Fruit fly (Drosophila melanogaster) whole organism, prepupa: ENCODE measurements around the gene unc-13-4A.

Experiments used
- CG10669 ChIP-seq: fragments of 200-800 bp; sonication (Bioruptor generic); optimal IDR thresholded peaks from 3 replicates; lab custom pipeline; 2018; ENCODE audit warnings: missing biosample characterization, mild to moderate bottlenecking, missing genetic modification characterization, moderate library complexity
- CG11294 ChIP-seq: fragments of 200-800 bp; sonication (Bioruptor generic); IDR thresholded peaks from 2 replicates; pipeline ENCODE4 v1.3.6; 2022; ENCODE audit warnings: missing biosample characterization, missing genetic modification characterization
- CG11762 ChIP-seq: fragments of 200-800 bp; sonication (Bioruptor generic); optimal IDR thresholded peaks from 3 replicates; lab custom pipeline; 2016; ENCODE audit warnings: missing biosample characterization, missing genetic modification characterization; ENCODE audit not compliant: insufficient read depth
- CG11902 ChIP-seq: fragments of 200-800 bp; sonication (Bioruptor generic); optimal IDR thresholded peaks from 3 replicates; lab custom pipeline; 2016; ENCODE audit warnings: missing biosample characterization, missing genetic modification characterization
- CG15336 ChIP-seq: fragments of 200-800 bp; sonication (Bioruptor generic); IDR thresholded peaks from 2 replicates; pipeline ENCODE4 v1.3.6; 2022; ENCODE audit warnings: missing biosample characterization, missing genetic modification characterization
- CG1621 ChIP-seq: fragments of 200-800 bp; sonication (Bioruptor generic); optimal IDR thresholded peaks from 3 replicates; lab custom pipeline; 2018; ENCODE audit warnings: missing biosample characterization, mild to moderate bottlenecking, missing genetic modification characterization
- CG31627 ChIP-seq: fragments of 200-800 bp; sonication (Bioruptor generic); optimal IDR thresholded peaks from 3 replicates; lab custom pipeline; 2016; ENCODE audit warnings: missing biosample characterization, missing genetic modification characterization
- CG32006 ChIP-seq: fragments of 200-800 bp; sonication (Bioruptor generic); optimal IDR thresholded peaks from 3 replicates; lab custom pipeline; 2017; ENCODE audit warnings: missing biosample characterization, mild to moderate bottlenecking, missing genetic modification characterization
- CG34406 ChIP-seq: fragments of 200-800 bp; sonication (Bioruptor generic); optimal IDR thresholded peaks from 3 replicates; lab custom pipeline; 2016; ENCODE audit warnings: missing biosample characterization, missing genetic modification characterization
- CG3919 ChIP-seq: fragments of 200-800 bp; sonication (Bioruptor generic); optimal IDR thresholded peaks from 3 replicates; lab custom pipeline; 2016; ENCODE audit warnings: missing biosample characterization, missing genetic modification characterization
- CG4318 ChIP-seq: fragments of 200-800 bp; sonication (Bioruptor generic); optimal IDR thresholded peaks from 3 replicates; lab custom pipeline; 2017; ENCODE audit warnings: missing biosample characterization, mild to moderate bottlenecking, missing genetic modification characterization
- CG6163 ChIP-seq: fragments of 200-800 bp; sonication (Bioruptor generic); IDR thresholded peaks from 3 replicates; pipeline ENCODE4 v1.3.6; 2022; ENCODE audit warnings: missing biosample characterization, missing genetic modification characterization
- CG6276 ChIP-seq: fragments of 200-800 bp; sonication (Bioruptor generic); optimal IDR thresholded peaks from 2 replicates; lab custom pipeline; 2017; ENCODE audit warnings: missing biosample characterization, mild to moderate bottlenecking, missing genetic modification characterization
- CG6792 ChIP-seq: fragments of 200-800 bp; sonication (Bioruptor generic); optimal IDR thresholded peaks from 3 replicates; lab custom pipeline; 2016; ENCODE audit warnings: missing biosample characterization, missing genetic modification characterization
- CG6808 ChIP-seq: fragments of 200-800 bp; sonication (Bioruptor generic); optimal IDR thresholded peaks from 3 replicates; lab custom pipeline; 2017; ENCODE audit warnings: missing biosample characterization, missing genetic modification characterization, mild to moderate bottlenecking, moderate library complexity, missing genetic modification reagents
- CG6854 ChIP-seq: fragments of 200-800 bp; sonication (Bioruptor generic); optimal IDR thresholded peaks from 2 replicates; lab custom pipeline; 2017; ENCODE audit warnings: missing biosample characterization, mild to moderate bottlenecking, missing genetic modification characterization
- CG8119 ChIP-seq: fragments of 200-800 bp; sonication (Bioruptor generic); IDR thresholded peaks from 3 replicates; pipeline ENCODE4 v1.3.6; 2022; ENCODE audit warnings: missing biosample characterization, missing genetic modification characterization
- CG8319 ChIP-seq: fragments of 200-800 bp; sonication (Bioruptor generic); optimal IDR thresholded peaks from 3 replicates; lab custom pipeline; 2016; ENCODE audit warnings: missing biosample characterization, missing genetic modification characterization
- CG8632 ChIP-seq: fragments of 200-800 bp; sonication (Bioruptor generic); optimal IDR thresholded peaks from 3 replicates; lab custom pipeline; 2016; ENCODE audit warnings: missing biosample characterization, missing genetic modification characterization
- CG9139 ChIP-seq: fragments of 200-800 bp; sonication (Bioruptor generic); optimal IDR thresholded peaks from 3 replicates; lab custom pipeline; 2017; ENCODE audit warnings: missing biosample characterization, mild to moderate bottlenecking, missing genetic modification characterization
- Eip78C ChIP-seq: fragments of 200-800 bp; sonication (Bioruptor generic); peaks from one replicate; lab custom pipeline; 2016; ENCODE audit warnings: missing biosample characterization, missing genetic modification characterization
- Eip93F ChIP-seq: fragments of 200-800 bp; sonication (Bioruptor generic); optimal IDR thresholded peaks from 2 replicates; lab custom pipeline; 2016; ENCODE audit warnings: missing biosample characterization, mild to moderate bottlenecking, missing genetic modification characterization
- Ets21C ChIP-seq: fragments of 200-800 bp; sonication (Bioruptor generic); optimal IDR thresholded peaks from 3 replicates; lab custom pipeline; 2016; ENCODE audit warnings: missing biosample characterization, missing genetic modification characterization
- Ets96B ChIP-seq: fragments of 200-800 bp; optimal IDR thresholded peaks from 2 replicates; lab custom pipeline; 2019; ENCODE audit warnings: missing biosample characterization, mild to moderate bottlenecking, missing genetic modification characterization, moderate library complexity
- Gug ChIP-seq: fragments of 200-800 bp; sonication (Bioruptor generic); IDR thresholded peaks from 2 replicates; pipeline ENCODE4 v1.3.6; 2022; ENCODE audit warnings: missing biosample characterization, missing genetic modification characterization
- Hr38 ChIP-seq: sonication (Bioruptor generic); optimal IDR thresholded peaks from 2 replicates; lab custom pipeline; 2016; ENCODE audit warnings: missing biosample characterization, missing genetic modification characterization
- Lpt ChIP-seq: fragments of 200-800 bp; sonication (Bioruptor generic); optimal IDR thresholded peaks from 3 replicates; lab custom pipeline; 2016; ENCODE audit warnings: missing biosample characterization, missing genetic modification characterization
- Met ChIP-seq: fragments of 200-800 bp; sonication (Bioruptor generic); optimal IDR thresholded peaks from 3 replicates; lab custom pipeline; 2016; ENCODE audit warnings: missing biosample characterization, missing genetic modification characterization
- OdsH ChIP-seq: fragments of 200-800 bp; sonication (Bioruptor generic); optimal IDR thresholded peaks from 3 replicates; lab custom pipeline; 2016; ENCODE audit warnings: missing biosample characterization, missing genetic modification characterization
- Smox ChIP-seq: fragments of 200-800 bp; sonication (Bioruptor generic); optimal IDR thresholded peaks from 3 replicates; lab custom pipeline; 2016; ENCODE audit warnings: missing biosample characterization, missing genetic modification characterization
- Sox102F ChIP-seq: fragments of 200-800 bp; sonication (Bioruptor generic); optimal IDR thresholded peaks from 2 replicates; lab custom pipeline; 2016; ENCODE audit warnings: missing biosample characterization, mild to moderate bottlenecking, missing genetic modification characterization
- Sox15 ChIP-seq: fragments of 200-800 bp; sonication (Bioruptor generic); optimal IDR thresholded peaks from 3 replicates; lab custom pipeline; 2016; ENCODE audit warnings: missing biosample characterization, missing genetic modification characterization
- achi ChIP-seq: fragments of 200-800 bp; sonication (Bioruptor generic); optimal IDR thresholded peaks from 3 replicates; lab custom pipeline; 2016; ENCODE audit warnings: missing biosample characterization, missing genetic modification characterization
- acj6 ChIP-seq: fragments of 200-800 bp; sonication (Bioruptor generic); optimal IDR thresholded peaks from 3 replicates; lab custom pipeline; 2016; ENCODE audit warnings: missing biosample characterization, missing genetic modification characterization
- cyc ChIP-seq: fragments of 200-800 bp; sonication (Bioruptor generic); optimal IDR thresholded peaks from 3 replicates; lab custom pipeline; 2016; ENCODE audit warnings: missing biosample characterization, missing genetic modification characterization
- dsx ChIP-seq: fragments of 200-800 bp; optimal IDR thresholded peaks from 3 replicates; lab custom pipeline; 2019; ENCODE audit warnings: missing biosample characterization, mild to moderate bottlenecking, missing genetic modification characterization, moderate library complexity; ENCODE audit not compliant: poor library complexity, severe bottlenecking
- esn ChIP-seq: fragments of 200-800 bp; sonication (Bioruptor generic); optimal IDR thresholded peaks from 2 replicates; lab custom pipeline; 2016; ENCODE audit warnings: missing biosample characterization, mild to moderate bottlenecking, missing genetic modification characterization, moderate library complexity
- fd85E ChIP-seq: fragments of 200-800 bp; sonication (Bioruptor generic); optimal IDR thresholded peaks from 3 replicates; lab custom pipeline; 2016; ENCODE audit warnings: missing biosample characterization, missing genetic modification characterization
- fkh ChIP-seq: fragments of 200-800 bp; sonication (Bioruptor generic); optimal IDR thresholded peaks from 3 replicates; lab custom pipeline; 2017; ENCODE audit warnings: missing biosample characterization, mild to moderate bottlenecking, missing genetic modification characterization, moderate library complexity
- net ChIP-seq: fragments of 200-800 bp; sonication (Bioruptor generic); optimal IDR thresholded peaks from 3 replicates; lab custom pipeline; 2016; ENCODE audit warnings: missing biosample characterization, missing genetic modification characterization
- salr ChIP-seq, 2 experiments: fragments of 200-800 bp; sonication (Bioruptor generic); optimal IDR thresholded peaks; 3 replicates each; lab custom pipeline; 2016 to 2018; ENCODE audit warnings: missing biosample characterization in 2 of 2, missing genetic modification characterization in 2 of 2, mild to moderate bottlenecking in 1 of 2
- spab ChIP-seq: fragments of 200-800 bp; sonication (Bioruptor generic); optimal IDR thresholded peaks from 2 replicates; lab custom pipeline; 2017; ENCODE audit warnings: missing biosample characterization, mild to moderate bottlenecking, missing genetic modification characterization, missing genetic modification reagents
- ss ChIP-seq, 2 experiments: fragments of 200-800 bp; sonication (Bioruptor generic); optimal IDR thresholded peaks; 2 replicates in 1 of 2; 3 replicates in 1 of 2; lab custom pipeline; 2017 to 2018; ENCODE audit warnings: mild to moderate bottlenecking in 2 of 2, missing biosample characterization in 2 of 2, missing genetic modification characterization in 2 of 2, moderate library complexity in 1 of 2
- topi ChIP-seq: fragments of 200-800 bp; sonication (Bioruptor generic); optimal IDR thresholded peaks from 3 replicates; lab custom pipeline; 2016; ENCODE audit warnings: missing biosample characterization, missing genetic modification characterization
- vri ChIP-seq: fragments of 200-800 bp; sonication (Bioruptor generic); optimal IDR thresholded peaks from 3 replicates; lab custom pipeline; 2016; ENCODE audit warnings: missing biosample characterization, mild to moderate bottlenecking, missing genetic modification characterization

unc-13-4A gene

DNA sequence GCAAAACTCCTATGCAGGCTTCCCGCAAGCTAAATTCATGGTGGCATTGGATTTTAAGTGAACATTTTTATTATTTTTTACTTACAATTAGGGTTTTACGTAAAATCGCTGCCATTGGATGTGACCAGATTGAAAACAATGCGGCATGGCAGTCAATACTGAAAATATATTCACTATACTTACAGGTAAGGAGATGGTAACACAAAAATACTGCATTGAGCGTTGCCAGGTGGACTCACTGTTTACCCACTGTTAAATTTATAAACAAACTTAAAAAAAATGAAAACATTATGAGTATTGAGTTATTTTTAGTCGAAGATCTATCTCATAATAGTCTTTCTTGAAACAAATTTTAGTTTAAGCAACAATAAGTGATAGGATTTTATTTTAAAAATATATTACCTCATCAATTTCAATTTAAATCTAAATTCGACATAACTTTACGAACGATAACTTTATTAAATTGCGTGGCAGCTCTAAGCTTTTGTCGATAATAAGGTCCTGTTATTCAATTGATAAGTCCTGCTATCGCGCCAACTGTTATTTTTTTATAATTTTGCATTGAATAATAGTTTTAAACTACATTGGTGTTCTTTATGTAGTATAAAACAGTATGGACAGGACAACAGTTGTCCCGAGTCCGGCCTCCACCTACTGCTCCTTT is 68.8 kb downstream of the unc-13-4A start, which contains the start of the genes mRpL50 and mei-P22 (continued):
- TF ChIP-seq Ets21C (GFP tag; lab: Kevin White, UChicago): no peak
- no peak for TF ChIP-seq net (GFP tag; lab: Kevin White, UChicago)
- TF ChIP-seq Smox (GFP tag; lab: Kevin White, UChicago): peak; percentile 1
- peak; percentile 93 for TF ChIP-seq fkh (GFP tag; lab: Kevin White, UChicago)
- no peak for TF ChIP-seq CG11762 (GFP tag; lab: Kevin White, UChicago)
- no peak for TF ChIP-seq CG32006 (GFP tag; lab: Kevin White, UChicago)
- no peak for TF ChIP-seq CG10669 (GFP tag; lab: Kevin White, UChicago)
- no peak for TF ChIP-seq ss (GFP tag; optimal IDR thresholded peaks at IDR 0.05; lab: Kevin White, UChicago)
- TF ChIP-seq Gug (GFP tag; lab: Robert Waterston, UW): no peak
- TF ChIP-seq CG4318 (GFP tag; lab: Kevin White, UChicago): no peak
- TF ChIP-seq, all 60 proteins: peak for 18

DNA sequence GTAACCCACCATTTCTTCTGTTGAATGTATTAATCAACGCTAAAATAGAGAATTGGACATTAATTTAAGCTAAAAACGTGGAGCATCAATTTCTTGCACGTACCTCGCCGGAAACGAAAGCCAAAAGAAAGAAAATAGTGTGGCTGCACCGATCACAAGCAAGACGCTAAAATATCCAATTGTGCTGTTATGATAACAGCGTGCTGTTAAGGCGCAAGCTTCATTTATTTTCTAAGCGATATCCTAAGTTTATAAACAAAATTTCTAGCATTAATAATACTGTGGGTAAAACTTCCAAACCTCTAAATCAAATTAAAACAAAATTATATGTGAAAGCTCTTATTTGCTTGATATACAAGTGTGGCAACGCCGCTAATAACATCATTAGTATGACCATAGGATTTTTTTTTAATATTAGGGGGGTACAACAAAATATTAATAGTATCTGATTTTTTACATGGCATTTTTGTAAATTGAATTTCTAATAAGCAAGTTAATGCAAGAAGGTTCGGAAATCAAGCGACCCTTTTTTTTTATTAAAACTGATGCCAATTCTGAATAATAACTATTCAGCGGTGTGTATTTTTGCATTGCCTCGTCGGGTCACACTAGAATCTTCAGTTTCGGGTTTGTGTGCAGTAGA is 71.4 kb downstream of the unc-13-4A start, which contains the start of the genes RpL18 and Neos:
Gene RpL18, minus strand, starts transcription at position 135 of the 643 bp plus-strand sequence.
Gene Neos, plus strand, starts transcription at position 412 of the 643 bp plus-strand sequence.
- TF ChIP-seq topi (GFP tag; lab: Kevin White, UChicago) (peak; percentile 70), CG8632 (GFP tag; lab: Kevin White, UChicago) (peak; percentile 57), ss (GFP tag; optimal IDR thresholded peaks at IDR 0.05; lab: Kevin White, UChicago) (peak in 1 of 2 experiments; percentile 72), OdsH (GFP tag; lab: Kevin White, UChicago) (peak; percentile 56), CG9139 (GFP tag; lab: Kevin White, UChicago) (no peak), CG6792 (GFP tag; lab: Kevin White, UChicago) (peak; percentile 67), fd85E (GFP tag; lab: Kevin White, UChicago) (peak; percentile 82), CG1621 (tag; lab: Kevin White, UChicago) (peak; percentile 49), CG6854 (GFP tag; lab: Kevin White, UChicago) (peak; percentile 88), dsx (GFP tag; lab: Kevin White, UChicago) (peak; percentile 18), Gug (GFP tag; lab: Robert Waterston, UW) (no peak), CG11762 (GFP tag; lab: Kevin White, UChicago) (peak; percentile 48), CG11902 (GFP tag; lab: Kevin White, UChicago) (peak; percentile 20), Eip93F (GFP tag; lab: Kevin White, UChicago) (no peak), CG3919 (GFP tag; lab: Kevin White, UChicago) (peak; percentile 79), salr (GFP tag; optimal IDR thresholded peaks at IDR 0.05; lab: Kevin White, UChicago) (peak in 1 of 2 experiments; percentile 52), esn (GFP tag; lab: Kevin White, UChicago) (peak; percentile 85), CG8319 (GFP tag; lab: Kevin White, UChicago) (no peak), CG8119 (GFP tag; lab: Robert Waterston, UW) (peak; percentile 16; the same call in 1 of the 3 replicates), Eip78C (GFP tag; lab: Kevin White, UChicago) (peak; percentile 93), cyc (GFP tag; lab: Kevin White, UChicago) (peak; percentile 56), CG10669 (GFP tag; lab: Kevin White, UChicago) (peak; percentile 55), CG32006 (GFP tag; lab: Kevin White, UChicago) (peak; percentile 33), CG6163 (peak; percentile 60; the same call in 2 of the 3 replicates), Lpt (GFP tag; lab: Kevin White, UChicago) (no peak), Hr38 (GFP tag; lab: Kevin White, UChicago) (no peak), CG34406 (GFP tag; lab: Kevin White, UChicago) (peak; percentile 60), CG31627 (GFP tag; lab: Kevin White, UChicago) (peak; percentile 64), CG6808 (GFP tag; lab: Kevin White, UChicago) (no peak), spab (GFP tag; lab: Kevin White, UChicago) (no peak), vri (GFP tag; lab: Kevin White, UChicago) (no peak), Sox102F (GFP tag; lab: Kevin White, UChicago) (peak; percentile 81), Sox15 (GFP tag; lab: Kevin White, UChicago) (peak; percentile 18), fkh (GFP tag; lab: Kevin White, UChicago) (peak; percentile 67), CG11294 (GFP tag; lab: Robert Waterston, UW) (0 out of 2 replicates have a peak, but pooled peaks have one; percentile 5), Ets21C (GFP tag; lab: Kevin White, UChicago) (peak; percentile 29), CG15336 (GFP tag; lab: Robert Waterston, UW) (peak; percentile 44; the same call in 1 of the 2 replicates), CG4318 (GFP tag; lab: Kevin White, UChicago) (no peak), Ets96B (tag; lab: Kevin White, UChicago) (no peak), Met (GFP tag; lab: Kevin White, UChicago) (peak; percentile 71), acj6 (GFP tag; lab: Kevin White, UChicago) (peak; percentile 65), achi (GFP tag; lab: Kevin White, UChicago) (peak; percentile 52), CG6276 (no peak)
